Fruit fly (Drosophila melanogaster) whole organism, embryonic: ENCODE data around the gene E23.

Experiments used
- ATbp ChIP-seq: fragments of 200-800 bp; sonication (Bioruptor generic); optimal IDR thresholded peaks from 2 replicates; lab custom pipeline; 2017; ENCODE audit warnings: missing biosample characterization, mild to moderate bottlenecking, missing genetic modification characterization, missing genetic modification reagents
- CG10274 ChIP-seq: fragments of 200-800 bp; sonication (Bioruptor generic); optimal IDR thresholded peaks from 3 replicates; lab custom pipeline; 2017; ENCODE audit warnings: missing biosample characterization, mild to moderate bottlenecking, missing genetic modification characterization
- CG11398 ChIP-seq: fragments of 200-800 bp; sonication (Bioruptor generic); optimal IDR thresholded peaks from 2 replicates; lab custom pipeline; 2016; ENCODE audit warnings: missing biosample characterization, missing genetic modification characterization
- CG11723 ChIP-seq: fragments of 200-800 bp; sonication (Bioruptor generic); optimal IDR thresholded peaks from 2 replicates; lab custom pipeline; 2017; ENCODE audit warnings: missing biosample characterization, mild to moderate bottlenecking, missing genetic modification characterization
- CG12071 ChIP-seq: fragments of 200-800 bp; sonication (Bioruptor generic); optimal IDR thresholded peaks from 3 replicates; lab custom pipeline; 2018; ENCODE audit warnings: missing biosample characterization, mild to moderate bottlenecking, missing genetic modification characterization
- CG12155 ChIP-seq: fragments of 200-800 bp; sonication (Bioruptor generic); optimal IDR thresholded peaks from 3 replicates; lab custom pipeline; 2016; ENCODE audit warnings: missing biosample characterization, missing genetic modification characterization
- CG15269 ChIP-seq: fragments of 200-800 bp; sonication (Bioruptor generic); optimal IDR thresholded peaks from 2 replicates; lab custom pipeline; 2018; ENCODE audit warnings: missing biosample characterization, mild to moderate bottlenecking, missing genetic modification characterization, moderate library complexity
- CG15479 ChIP-seq: fragments of 200-800 bp; sonication (Bioruptor generic); optimal IDR thresholded peaks from 3 replicates; lab custom pipeline; 2019; ENCODE audit warnings: missing biosample characterization, mild to moderate bottlenecking, missing genetic modification characterization, moderate library complexity
- CG1647 ChIP-seq: fragments of 200-800 bp; sonication (Bioruptor generic); optimal IDR thresholded peaks from 3 replicates; lab custom pipeline; 2016; ENCODE audit warnings: missing biosample characterization, missing genetic modification characterization
- CG16815 ChIP-seq: fragments of 200-800 bp; sonication (Bioruptor generic); optimal IDR thresholded peaks from 3 replicates; lab custom pipeline; 2017; ENCODE audit warnings: missing biosample characterization, mild to moderate bottlenecking, missing genetic modification characterization
- CG17612 ChIP-seq: fragments of 200-800 bp; sonication (Bioruptor generic); IDR thresholded peaks from 2 replicates; pipeline ENCODE4 v1.3.6; 2022; ENCODE audit warnings: missing biosample characterization, missing genetic modification characterization
- CG17829 ChIP-seq: fragments of 200-800 bp; optimal IDR thresholded peaks from 2 replicates; lab custom pipeline; 2019; ENCODE audit warnings: missing biosample characterization, mild to moderate bottlenecking, missing genetic modification characterization, moderate library complexity
- CG18619 ChIP-seq: fragments of 200-800 bp; sonication (Bioruptor generic); optimal IDR thresholded peaks from 3 replicates; lab custom pipeline; 2017; ENCODE audit warnings: missing biosample characterization, mild to moderate bottlenecking, missing genetic modification characterization
- CG18764 ChIP-seq: fragments of 200-800 bp; sonication (Bioruptor generic); optimal IDR thresholded peaks from 3 replicates; lab custom pipeline; 2016; ENCODE audit warnings: missing biosample characterization, missing genetic modification characterization
- CG31441 ChIP-seq: fragments of 200-800 bp; sonication (Bioruptor generic); IDR thresholded peaks from 2 replicates; pipeline ENCODE4 v1.3.6; 2022; ENCODE audit warnings: missing biosample characterization, missing genetic modification characterization
- CG32767 ChIP-seq: fragments of 200-800 bp; sonication (Bioruptor generic); IDR thresholded peaks from 2 replicates; pipeline ENCODE4 v1.3.6; 2022; ENCODE audit warnings: missing biosample characterization, missing genetic modification characterization
- CG6175 ChIP-seq: fragments of 200-800 bp; sonication (Bioruptor generic); IDR thresholded peaks from 3 replicates; pipeline ENCODE4 v1.3.6; 2022; ENCODE audit warnings: missing biosample characterization, missing genetic modification characterization
- CG8290 ChIP-seq, 3 experiments: fragments of 200-800 bp; sonication (Bioruptor generic); optimal IDR thresholded peaks; 2 replicates each; lab custom pipeline; 2016 to 2019; ENCODE audit warnings: missing biosample characterization in 3 of 3, missing genetic modification characterization in 3 of 3, mild to moderate bottlenecking in 2 of 3, moderate library complexity in 1 of 3
- CG9797 ChIP-seq: fragments of 200-800 bp; sonication (Bioruptor generic); optimal IDR thresholded peaks from 3 replicates; lab custom pipeline; 2018; ENCODE audit warnings: missing biosample characterization, mild to moderate bottlenecking, missing genetic modification characterization
- CrebB ChIP-seq: fragments of 200-800 bp; sonication (Bioruptor generic); optimal IDR thresholded peaks from 3 replicates; lab custom pipeline; 2018; ENCODE audit warnings: missing biosample characterization, mild to moderate bottlenecking, missing genetic modification characterization
- Deaf1 ChIP-seq: fragments of 200-800 bp; optimal IDR thresholded peaks from 3 replicates; lab custom pipeline; 2019; ENCODE audit warnings: missing biosample characterization, mild to moderate bottlenecking, missing genetic modification characterization, moderate library complexity
- Doc3 ChIP-seq: fragments of 200-800 bp; sonication (Bioruptor generic); IDR thresholded peaks from 3 replicates; pipeline ENCODE4 v1.3.6; 2022; ENCODE audit warnings: missing biosample characterization, missing genetic modification characterization; ENCODE audit not compliant: partially characterized antibody
- Eip74EF ChIP-seq, 2 experiments: fragments of 200-800 bp in 1 of 2; fragments of >200 bp in 1 of 2; sonication (Bioruptor generic) in 1 of 2; optimal IDR thresholded peaks; 2 replicates each; lab custom pipeline; 2017 to 2019; ENCODE audit warnings: missing biosample characterization in 2 of 2, missing genetic modification characterization in 2 of 2, mild to moderate bottlenecking in 1 of 2, moderate library complexity in 1 of 2
- Fer2 ChIP-seq: fragments of 200-800 bp; sonication (Bioruptor generic); optimal IDR thresholded peaks from 2 replicates; lab custom pipeline; 2018; ENCODE audit warnings: missing biosample characterization, mild to moderate bottlenecking, missing genetic modification characterization, moderate library complexity
- HLH4C ChIP-seq: fragments of 200-800 bp; sonication (Bioruptor generic); IDR thresholded peaks from 3 replicates; pipeline ENCODE4 v1.3.6; 2022; ENCODE audit warnings: missing biosample characterization, missing genetic modification characterization; ENCODE audit not compliant: partially characterized antibody
- Hr51 ChIP-seq, 2 experiments: fragments of 200-800 bp; sonication (Bioruptor generic); optimal IDR thresholded peaks; 2 replicates in 1 of 2; 3 replicates in 1 of 2; lab custom pipeline; 2016 to 2018; ENCODE audit warnings: missing biosample characterization in 2 of 2, missing genetic modification characterization in 2 of 2, mild to moderate bottlenecking in 1 of 2, moderate library complexity in 1 of 2
- Mad ChIP-seq: fragments of 200-800 bp; sonication (Bioruptor generic); optimal IDR thresholded peaks from 2 replicates; lab custom pipeline; 2016; ENCODE audit warnings: missing biosample characterization, missing genetic modification characterization
- Meics ChIP-seq: fragments of 200-800 bp; sonication (Bioruptor generic); optimal IDR thresholded peaks from 2 replicates; lab custom pipeline; 2017; ENCODE audit warnings: missing biosample characterization, mild to moderate bottlenecking, missing genetic modification characterization
- NFAT ChIP-seq: fragments of 200-800 bp; sonication (Bioruptor generic); IDR thresholded peaks from 2 replicates; pipeline ENCODE4 v1.3.6; 2022; ENCODE audit warnings: missing biosample characterization, missing genetic modification characterization
- NK7.1 ChIP-seq: fragments of 200-800 bp; sonication (Bioruptor generic); optimal IDR thresholded peaks from 3 replicates; lab custom pipeline; 2016; ENCODE audit warnings: missing biosample characterization, missing genetic modification characterization
- Nf-YA ChIP-seq: fragments of 200-800 bp; sonication (Bioruptor generic); IDR thresholded peaks from 2 replicates; pipeline ENCODE4 v1.3.6; 2022; ENCODE audit warnings: missing biosample characterization, missing genetic modification characterization
- NfI ChIP-seq: fragments of 200-800 bp; sonication (Bioruptor generic); optimal IDR thresholded peaks from 3 replicates; lab custom pipeline; 2018; ENCODE audit warnings: missing biosample characterization, mild to moderate bottlenecking, missing genetic modification characterization, moderate library complexity
- Ptx1 ChIP-seq: fragments of 200-800 bp; sonication (Bioruptor generic); IDR thresholded peaks from 2 replicates; pipeline ENCODE4 v1.3.6; 2022; ENCODE audit warnings: missing biosample characterization, missing genetic modification characterization
- Sox100B ChIP-seq: fragments of 200-800 bp; sonication (Bioruptor generic); optimal IDR thresholded peaks from 3 replicates; lab custom pipeline; 2018; ENCODE audit warnings: missing biosample characterization, mild to moderate bottlenecking, missing genetic modification characterization
- Sry-δ ChIP-seq: fragments of 200-800 bp; sonication (Bioruptor generic); optimal IDR thresholded peaks from 2 replicates; lab custom pipeline; 2016; ENCODE audit warnings: missing biosample characterization, missing genetic modification characterization
- Usf ChIP-seq: fragments of 200-800 bp; sonication (Bioruptor generic); optimal IDR thresholded peaks from 2 replicates; lab custom pipeline; 2017; ENCODE audit warnings: missing genotype, missing biosample characterization, missing genetic modification characterization
- ash1 ChIP-seq: fragments of 200-800 bp; sonication (Bioruptor generic); optimal IDR thresholded peaks from 2 replicates; lab custom pipeline; 2018; ENCODE audit warnings: missing biosample characterization, mild to moderate bottlenecking, missing genetic modification characterization
- bcd ChIP-seq: fragments of 200-800 bp; sonication (Bioruptor generic); optimal IDR thresholded peaks from 2 replicates; lab custom pipeline; 2017; ENCODE audit warnings: missing biosample characterization, mild to moderate bottlenecking, missing genetic modification characterization
- bigmax ChIP-seq: fragments of 200-800 bp; sonication (Bioruptor generic); optimal IDR thresholded peaks from 2 replicates; lab custom pipeline; 2018; ENCODE audit warnings: missing biosample characterization, mild to moderate bottlenecking, missing genetic modification characterization
- corto ChIP-seq: fragments of 200-800 bp; sonication (Bioruptor generic); optimal IDR thresholded peaks from 2 replicates; lab custom pipeline; 2016; ENCODE audit warnings: missing biosample characterization, mild to moderate bottlenecking, missing genetic modification characterization, moderate library complexity
- dimm ChIP-seq: fragments of 200-800 bp; sonication (Bioruptor generic); IDR thresholded peaks from 2 replicates; pipeline ENCODE4 v1.3.6; 2022; ENCODE audit warnings: missing biosample characterization, missing genetic modification characterization
- dpn ChIP-seq, 2 experiments: fragments of 200-800 bp; sonication (Bioruptor generic); optimal IDR thresholded peaks; 3 replicates each; lab custom pipeline; 2016; ENCODE audit warnings: missing biosample characterization in 2 of 2, missing genetic modification characterization in 2 of 2
- ewg ChIP-seq: fragments of 200-800 bp; sonication (Bioruptor generic); optimal IDR thresholded peaks from 3 replicates; lab custom pipeline; 2017; ENCODE audit warnings: mild to moderate bottlenecking, missing biosample characterization, missing genetic modification reagents, missing genetic modification characterization
- gt ChIP-seq: fragments of 200-800 bp; sonication (Bioruptor generic); IDR thresholded peaks from 2 replicates; pipeline ENCODE4 v1.3.6; 2022; ENCODE audit warnings: missing biosample characterization, missing genetic modification characterization
- jigr1 ChIP-seq: fragments of 200-800 bp; sonication (Bioruptor generic); IDR thresholded peaks from 3 replicates; pipeline ENCODE4 v1.3.6; 2022; ENCODE audit warnings: missing biosample characterization, missing genetic modification characterization
- peb ChIP-seq: fragments of 200-800 bp; sonication (Bioruptor generic); IDR thresholded peaks from 2 replicates; pipeline ENCODE4 v1.3.6; 2022; ENCODE audit warnings: missing biosample characterization, missing genetic modification characterization
- salm ChIP-seq: fragments of 200-800 bp; sonication (Bioruptor generic); optimal IDR thresholded peaks from 2 replicates; lab custom pipeline; 2018; ENCODE audit warnings: missing biosample characterization, mild to moderate bottlenecking, missing genetic modification characterization
- ssp ChIP-seq: fragments of 200-800 bp; sonication (Bioruptor generic); IDR thresholded peaks from 2 replicates; pipeline ENCODE4 v1.3.6; 2022; ENCODE audit warnings: missing biosample characterization, missing genetic modification characterization
- yki ChIP-seq: fragments of >200 bp; optimal IDR thresholded peaks from 3 replicates; lab custom pipeline; 2018
- zen2 ChIP-seq: fragments of 200-800 bp; sonication (Bioruptor generic); IDR thresholded peaks from 3 replicates; pipeline ENCODE4 v1.3.6; 2022; ENCODE audit warnings: missing biosample characterization, missing genetic modification characterization; ENCODE audit not compliant: partially characterized antibody

Gene E23

DNA sequence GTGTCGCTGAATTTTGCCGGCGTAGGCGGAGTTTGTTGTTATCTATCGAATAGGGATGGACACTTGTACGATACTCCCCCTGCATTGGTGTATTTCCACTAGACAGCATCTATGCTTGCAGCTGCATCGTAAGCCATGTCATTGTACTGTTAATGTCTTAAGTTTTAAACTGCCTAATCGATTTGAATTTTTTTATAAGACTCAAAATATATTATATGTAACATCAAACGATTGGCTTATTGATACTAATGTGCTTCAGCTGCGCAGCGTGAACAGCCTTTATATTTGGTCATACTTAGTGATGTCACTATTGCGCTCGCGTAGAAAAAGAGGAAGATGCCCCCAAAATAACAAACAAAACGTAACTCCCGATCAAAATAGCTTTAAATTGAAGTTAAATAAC is 22.1 kb upstream of the E23 start, which contains the start of the genes CG9662 and Ptpa (continued):
- no peak for TF ChIP-seq yki (lab: Kevin White, UChicago)
- peak; percentile 57; the same call in 1 of the 3 replicates for TF ChIP-seq CG6175 (GFP tag; lab: Robert Waterston, UW)
- TF ChIP-seq zen2 (GFP tag; lab: Robert Waterston, UW): peak; percentile 79; the same call in 2 of the 3 replicates
- TF ChIP-seq NFAT (GFP tag; lab: Robert Waterston, UW): peak; percentile 72
- no peak for TF ChIP-seq CG17612
- TF ChIP-seq Doc3 (GFP tag; lab: Robert Waterston, UW): peak; percentile 94
- TF ChIP-seq ATbp: peak; percentile 21
- TF ChIP-seq CG32767 (GFP tag; lab: Robert Waterston, UW): peak; percentile 70; the same call in 1 of the 2 replicates
- peak; percentile 90 for TF ChIP-seq Ptx1
- TF ChIP-seq CG12155 (GFP tag; lab: Kevin White, UChicago): peak; percentile 81
- TF ChIP-seq bigmax (GFP tag; lab: Kevin White, UChicago): no peak
- TF ChIP-seq NfI (GFP tag; lab: Kevin White, UChicago): peak; percentile 82
- TF ChIP-seq CG9797 (GFP tag; lab: Kevin White, UChicago): peak; percentile 89
- TF ChIP-seq Sry-δ (GFP tag; lab: Kevin White, UChicago): peak; percentile 99
- 0 out of 2 replicates have a peak, but pooled peaks have one; percentile 23 for TF ChIP-seq gt
- TF ChIP-seq Deaf1 (tag; lab: Kevin White, UChicago): no peak
- TF ChIP-seq CG1647 (GFP tag; lab: Kevin White, UChicago): peak; percentile 75
- no peak for TF ChIP-seq ash1 (GFP tag; lab: Kevin White, UChicago)
- TF ChIP-seq CG15269 (tag; lab: Kevin White, UChicago): peak; percentile 75
- peak; percentile 45; the same call in 1 of the 2 replicates for TF ChIP-seq Nf-YA (GFP tag; lab: Robert Waterston, UW)
- TF ChIP-seq Eip74EF (GFP tag; optimal IDR thresholded peaks at IDR 0.05; lab: Kevin White, UChicago): no peak
- TF ChIP-seq CG16815: peak; percentile 84
- TF ChIP-seq jigr1 (GFP tag; lab: Robert Waterston, UW): peak; percentile 66; the same call in 1 of the 3 replicates
- TF ChIP-seq Hr51 (GFP tag; optimal IDR thresholded peaks at IDR 0.05; lab: Kevin White, UChicago): peak; percentile 66 to 80
- no peak for TF ChIP-seq CG12071 (GFP tag; lab: Kevin White, UChicago)
- peak; percentile 54 for TF ChIP-seq NK7.1 (GFP tag; lab: Kevin White, UChicago)
- no peak for TF ChIP-seq Sox100B (GFP tag; lab: Kevin White, UChicago)
- no peak for TF ChIP-seq corto (GFP tag; lab: Kevin White, UChicago)
- TF ChIP-seq bcd (GFP tag; lab: Kevin White, UChicago): peak; percentile 78
- no peak for TF ChIP-seq CrebB
- peak; percentile 75 for TF ChIP-seq Mad (GFP tag; lab: Kevin White, UChicago)
- peak; percentile 88 for TF ChIP-seq HLH4C (GFP tag; lab: Robert Waterston, UW)
- peak; percentile 69 for TF ChIP-seq Meics (GFP tag; lab: Kevin White, UChicago)
- TF ChIP-seq ewg: peak; percentile 88
- TF ChIP-seq CG31441 (GFP tag; lab: Robert Waterston, UW): peak; percentile 72; the same call in 1 of the 2 replicates
- TF ChIP-seq CG10274: no peak
- peak; percentile 67 for TF ChIP-seq peb
- peak; percentile 86 for TF ChIP-seq dpn (GFP tag; optimal IDR thresholded peaks at IDR 0.05; lab: Kevin White, UChicago)
- TF ChIP-seq CG15479 (GFP tag; lab: Kevin White, UChicago): no peak
- peak; percentile 68 for TF ChIP-seq CG18619 (GFP tag; lab: Kevin White, UChicago)
- peak; percentile 75 for TF ChIP-seq CG18764 (GFP tag; lab: Kevin White, UChicago)
- TF ChIP-seq CG8290 (GFP tag; optimal IDR thresholded peaks at IDR 0.05; lab: Kevin White, UChicago): peak; percentile 71
- TF ChIP-seq CG8290 (tag; optimal IDR thresholded peaks at IDR 0.05; lab: Kevin White, UChicago): peak in 1 of 2 experiments; percentile 80
- TF ChIP-seq Usf (GFP tag; lab: Kevin White, UChicago): peak; percentile 78
- TF ChIP-seq ssp: peak; percentile 96
- TF ChIP-seq dimm (GFP tag; lab: Robert Waterston, UW): peak; percentile 26; the same call in 1 of the 2 replicates
- TF ChIP-seq Fer2: peak; percentile 69
- TF ChIP-seq CG11398: peak; percentile 60
- TF ChIP-seq CG17829 (tag; lab: Kevin White, UChicago): peak; percentile 77
- no peak for TF ChIP-seq CG11723 (GFP tag; lab: Kevin White, UChicago)
- TF ChIP-seq salm (tag; lab: Kevin White, UChicago): no peak
